Worm (Caenorhabditis elegans): ENCODE results near the gene Y64H9A.2.

DNA sequence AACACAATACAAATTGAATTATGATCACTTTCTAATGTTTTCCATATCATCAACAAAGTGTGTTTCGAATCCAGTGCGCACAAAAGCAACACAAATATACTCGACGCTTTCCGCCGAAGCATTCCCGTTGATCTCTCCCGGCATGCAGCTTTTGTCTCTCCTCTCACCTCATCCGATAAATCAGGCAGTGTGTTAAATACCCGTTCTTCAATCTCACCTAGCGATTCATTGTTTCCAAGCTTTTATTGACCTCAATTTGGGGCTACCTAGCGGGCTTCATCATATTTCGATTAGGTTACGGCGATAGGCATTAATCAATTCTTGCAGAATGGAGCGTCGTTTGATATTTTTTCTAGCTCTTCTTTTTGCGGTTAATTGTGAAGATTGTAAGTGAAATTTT lies 19.5 kb upstream of the Y64H9A.2 start, which contains the start of gene ZC449.1:
- TF ChIP-seq nhr-77 (tag; optimal IDR thresholded peaks at IDR 0.05) (no peak), F13H6.1 (tag; optimal IDR thresholded peaks at IDR 0.05) (no peak), nhr-12 (tag; optimal IDR thresholded peaks at IDR 0.05) (no peak), mab-5 (tag; optimal IDR thresholded peaks at IDR 0.05) (no peak)

Measured in whole organism, L2 larva.